Fruit fly (Drosophila melanogaster): ENCODE measurements around the gene Arf1.

The Arf1 gene

dm6 chr3L:22890024-22890423 is 18.0 kb upstream of the Arf1 start (continued):
- TF ChIP-seq CG12236 (GFP tag; optimal IDR thresholded peaks at IDR 0.05) (no peak), CG8290 (GFP tag; optimal IDR thresholded peaks at IDR 0.05) (no peak), CG8290 (tag; optimal IDR thresholded peaks at IDR 0.05) (no peak), Ets97D (GFP tag; optimal IDR thresholded peaks at IDR 0.05) (no peak), sug (tag; optimal IDR thresholded peaks at IDR 0.05) (peak; percentile 81), Sin3A (optimal IDR thresholded peaks at IDR 0.05) (no peak), CG15269 (tag; optimal IDR thresholded peaks at IDR 0.05) (no peak), Hr51 (GFP tag; optimal IDR thresholded peaks at IDR 0.05) (no peak), CG14441 (GFP tag; IDR thresholded peaks at IDR 0.05) (no peak), dm (GFP tag; optimal IDR thresholded peaks at IDR 0.05) (no peak), bbx (GFP tag; IDR thresholded peaks at IDR 0.05; ENCODE audit: partially characterized antibody) (no peak), CG10654 (GFP tag; optimal IDR thresholded peaks at IDR 0.05) (no peak), chif (GFP tag; optimal IDR thresholded peaks at IDR 0.05) (no peak), cwo (GFP tag; optimal IDR thresholded peaks at IDR 0.05) (peak; percentile 16), CG17829 (tag; optimal IDR thresholded peaks at IDR 0.05) (no peak), Usf (GFP tag; optimal IDR thresholded peaks at IDR 0.05) (no peak), CG16813 (GFP tag; IDR thresholded peaks at IDR 0.05; ENCODE audit: partially characterized antibody) (no peak), jumu (GFP tag; optimal IDR thresholded peaks at IDR 0.05) (no peak), TFAM (GFP tag; optimal IDR thresholded peaks at IDR 0.05) (no peak), CG1529 (GFP tag; optimal IDR thresholded peaks at IDR 0.05) (no peak), CG16863 (GFP tag; optimal IDR thresholded peaks at IDR 0.05) (no peak), pb (GFP tag; optimal IDR thresholded peaks at IDR 0.05) (no peak), so (GFP tag; IDR thresholded peaks at IDR 0.05) (no peak), Ada2b (GFP tag; IDR thresholded peaks at IDR 0.05) (no peak), sens-2 (GFP tag; IDR thresholded peaks at IDR 0.05) (no peak), GATAe (GFP tag; conservative IDR thresholded peaks at IDR 0.05) (peak; percentile 43; the same call in 1 of the 2 replicates), Hey (tag; optimal IDR thresholded peaks at IDR 0.05) (peak; percentile 99), CG10543 (GFP tag; optimal IDR thresholded peaks at IDR 0.05) (no peak), CG34376 (GFP tag; optimal IDR thresholded peaks at IDR 0.05) (peak; percentile 58), ATbp (GFP tag; optimal IDR thresholded peaks at IDR 0.05) (no peak), exex (tag; optimal IDR thresholded peaks at IDR 0.05) (peak; percentile 97), Dfd (GFP tag; optimal IDR thresholded peaks at IDR 0.05) (no peak), Dek (tag; optimal IDR thresholded peaks at IDR 0.05) (no peak), CG18011 (GFP tag; optimal IDR thresholded peaks at IDR 0.05) (no peak), Bteb2 (GFP tag; optimal IDR thresholded peaks at IDR 0.05) (no peak), MESR4 (GFP tag; optimal IDR thresholded peaks at IDR 0.05) (no peak), prd (optimal IDR thresholded peaks at IDR 0.05) (no peak), prd (GFP tag; IDR thresholded peaks at IDR 0.05) (no peak), mirr (GFP tag; optimal IDR thresholded peaks at IDR 0.05) (peak; percentile 42), Jarid2 (GFP tag; optimal IDR thresholded peaks at IDR 0.05) (no peak), trem (tag; optimal IDR thresholded peaks at IDR 0.05) (no peak), CG3726 (GFP tag; IDR thresholded peaks at IDR 0.05) (no peak), hth (optimal IDR thresholded peaks at IDR 0.05) (no peak), Opbp (GFP tag; IDR thresholded peaks at IDR 0.05; ENCODE audit: partially characterized antibody) (0 out of 3 replicates have a peak, but pooled peaks have one; percentile 12), slbo (GFP tag; IDR thresholded peaks at IDR 0.05) (no peak), CG10462 (GFP tag; optimal IDR thresholded peaks at IDR 0.05) (no peak), Med (GFP tag) (peak; percentile 34)

Measured in whole organism, embryonic.